Fruit fly (Drosophila melanogaster) whole organism, embryonic: ENCODE measurements around the gene CG5665.

Experiments
- ATbp ChIP-seq: fragments of 200-800 bp; sonication (Bioruptor generic); optimal IDR thresholded peaks from 2 replicates; lab custom pipeline; 2017; ENCODE audit warnings: missing biosample characterization, mild to moderate bottlenecking, missing genetic modification characterization, missing genetic modification reagents
- CG11504 ChIP-seq: fragments of 200-800 bp; sonication (Bioruptor generic); optimal IDR thresholded peaks from 3 replicates; lab custom pipeline; 2019; ENCODE audit warnings: missing biosample characterization, mild to moderate bottlenecking, missing genetic modification characterization, moderate library complexity
- CG12071 ChIP-seq: fragments of 200-800 bp; sonication (Bioruptor generic); optimal IDR thresholded peaks from 3 replicates; lab custom pipeline; 2018; ENCODE audit warnings: missing biosample characterization, mild to moderate bottlenecking, missing genetic modification characterization
- CG12104 ChIP-seq: fragments of 200-800 bp; sonication (Bioruptor generic); optimal IDR thresholded peaks from 3 replicates; lab custom pipeline; 2016; ENCODE audit warnings: missing biosample characterization, missing genetic modification characterization
- CG12219 ChIP-seq: fragments of 200-800 bp; sonication (Bioruptor generic); optimal IDR thresholded peaks from 3 replicates; lab custom pipeline; 2018; ENCODE audit warnings: missing biosample characterization, mild to moderate bottlenecking, missing genetic modification characterization
- CG12236 ChIP-seq: fragments of 200-800 bp; sonication (Bioruptor generic); optimal IDR thresholded peaks from 2 replicates; lab custom pipeline; 2016; ENCODE audit warnings: missing biosample characterization, missing genetic modification characterization
- CG12659 ChIP-seq: fragments of 200-800 bp; sonication (Bioruptor generic); optimal IDR thresholded peaks from 3 replicates; lab custom pipeline; 2017; ENCODE audit warnings: mild to moderate bottlenecking, missing biosample characterization, missing genetic modification reagents, missing genetic modification characterization
- CG15269 ChIP-seq: fragments of 200-800 bp; sonication (Bioruptor generic); optimal IDR thresholded peaks from 2 replicates; lab custom pipeline; 2018; ENCODE audit warnings: missing biosample characterization, mild to moderate bottlenecking, missing genetic modification characterization, moderate library complexity
- CG1529 ChIP-seq: fragments of 200-800 bp; sonication (Bioruptor generic); optimal IDR thresholded peaks from 3 replicates; lab custom pipeline; 2018; ENCODE audit warnings: missing biosample characterization, missing genetic modification characterization
- CG18599 ChIP-seq: fragments of 200-800 bp; sonication (Bioruptor generic); optimal IDR thresholded peaks from 3 replicates; lab custom pipeline; 2017; ENCODE audit warnings: missing biosample characterization, missing genetic modification characterization, mild to moderate bottlenecking, moderate library complexity, missing genetic modification reagents
- CG2712 ChIP-seq: fragments of 200-800 bp; optimal IDR thresholded peaks from 3 replicates; lab custom pipeline; 2019; ENCODE audit warnings: missing biosample characterization, mild to moderate bottlenecking, missing genetic modification characterization, moderate library complexity
- CG31365 ChIP-seq: fragments of 200-800 bp; sonication (Bioruptor generic); optimal IDR thresholded peaks from 2 replicates; lab custom pipeline; 2018; ENCODE audit warnings: missing biosample characterization, mild to moderate bottlenecking, missing genetic modification characterization
- CG31441 ChIP-seq: fragments of 200-800 bp; sonication (Bioruptor generic); IDR thresholded peaks from 2 replicates; pipeline ENCODE4 v1.3.6; 2022; ENCODE audit warnings: missing biosample characterization, missing genetic modification characterization
- CG3281 ChIP-seq: fragments of 200-800 bp; sonication (Bioruptor generic); optimal IDR thresholded peaks from 3 replicates; lab custom pipeline; 2017; ENCODE audit warnings: missing biosample characterization, mild to moderate bottlenecking, missing genetic modification characterization
- CG4360 ChIP-seq: fragments of 200-800 bp; sonication (Bioruptor generic); IDR thresholded peaks from 2 replicates; pipeline ENCODE4 v1.3.6; 2022; ENCODE audit warnings: missing biosample characterization, missing genetic modification characterization
- CG6254 ChIP-seq: fragments of 200-800 bp; sonication (Bioruptor generic); optimal IDR thresholded peaks from 3 replicates; lab custom pipeline; 2017; ENCODE audit warnings: mild to moderate bottlenecking, missing biosample characterization, missing genetic modification reagents, missing genetic modification characterization
- CG6765 ChIP-seq: fragments of 200-800 bp; sonication (Bioruptor generic); optimal IDR thresholded peaks from 3 replicates; lab custom pipeline; 2017; ENCODE audit warnings: missing biosample characterization, mild to moderate bottlenecking, missing genetic modification characterization
- CG7372 ChIP-seq: fragments of 200-800 bp; sonication (Bioruptor generic); IDR thresholded peaks from 2 replicates; pipeline ENCODE4 v1.3.6; 2022; ENCODE audit warnings: missing biosample characterization, missing genetic modification characterization
- CG7745 ChIP-seq: fragments of 200-800 bp; sonication (Bioruptor generic); optimal IDR thresholded peaks from 2 replicates; lab custom pipeline; 2018; ENCODE audit warnings: missing biosample characterization, mild to moderate bottlenecking, missing genetic modification characterization, moderate library complexity
- CG8281 ChIP-seq: fragments of 200-800 bp; sonication (Bioruptor generic); optimal IDR thresholded peaks from 2 replicates; lab custom pipeline; 2018; ENCODE audit warnings: missing biosample characterization, mild to moderate bottlenecking, missing genetic modification characterization, moderate library complexity
- CG8388 ChIP-seq: fragments of 200-800 bp; sonication (Bioruptor generic); optimal IDR thresholded peaks from 2 replicates; lab custom pipeline; 2019; ENCODE audit warnings: missing biosample characterization, mild to moderate bottlenecking, missing genetic modification characterization, moderate library complexity
- CTCF ChIP-seq: fragments of 200-800 bp; sonication (Bioruptor generic); optimal IDR thresholded peaks from 2 replicates; lab custom pipeline; 2017; ENCODE audit warnings: missing biosample characterization, mild to moderate bottlenecking, missing genetic modification characterization, moderate library complexity
- E2f2 ChIP-seq: fragments of 200-800 bp; sonication (Bioruptor generic); IDR thresholded peaks from 2 replicates; pipeline ENCODE4 v1.3.6; 2022; ENCODE audit warnings: missing biosample characterization, missing genetic modification characterization
- Hr51 ChIP-seq, 2 experiments: fragments of 200-800 bp; sonication (Bioruptor generic); optimal IDR thresholded peaks; 2 replicates in 1 of 2; 3 replicates in 1 of 2; lab custom pipeline; 2016 to 2018; ENCODE audit warnings: missing biosample characterization in 2 of 2, missing genetic modification characterization in 2 of 2, mild to moderate bottlenecking in 1 of 2, moderate library complexity in 1 of 2
- MTF-1 ChIP-seq: fragments of 200-800 bp; sonication (Bioruptor generic); optimal IDR thresholded peaks from 2 replicates; lab custom pipeline; 2018; ENCODE audit warnings: missing biosample characterization, mild to moderate bottlenecking, missing genetic modification characterization, borderline replicate concordance
- Meics ChIP-seq: fragments of 200-800 bp; sonication (Bioruptor generic); optimal IDR thresholded peaks from 2 replicates; lab custom pipeline; 2017; ENCODE audit warnings: missing biosample characterization, mild to moderate bottlenecking, missing genetic modification characterization
- NC2β ChIP-seq: fragments of 200-800 bp; sonication (Bioruptor generic); optimal IDR thresholded peaks from 2 replicates; lab custom pipeline; 2016; ENCODE audit warnings: missing biosample characterization, missing genetic modification characterization
- Nf-YC ChIP-seq: fragments of 200-800 bp; optimal IDR thresholded peaks from 3 replicates; lab custom pipeline; 2019; ENCODE audit warnings: missing biosample characterization, mild to moderate bottlenecking, missing genetic modification characterization, moderate library complexity
- NfI ChIP-seq: fragments of 200-800 bp; sonication (Bioruptor generic); optimal IDR thresholded peaks from 3 replicates; lab custom pipeline; 2018; ENCODE audit warnings: missing biosample characterization, mild to moderate bottlenecking, missing genetic modification characterization, moderate library complexity
- Vsx1 ChIP-seq: fragments of 200-800 bp; sonication (Bioruptor generic); optimal IDR thresholded peaks from 2 replicates; lab custom pipeline; 2017; ENCODE audit warnings: missing biosample characterization, mild to moderate bottlenecking, missing genetic modification characterization, missing genetic modification reagents
- bsh ChIP-seq, 2 experiments: fragments of 200-800 bp; sonication (Bioruptor generic); optimal IDR thresholded peaks; 2 replicates each; lab custom pipeline; 2017 to 2018; ENCODE audit warnings: mild to moderate bottlenecking in 2 of 2, missing biosample characterization in 2 of 2, missing genetic modification characterization in 2 of 2, moderate library complexity in 1 of 2
- caup ChIP-seq: fragments of 200-800 bp; sonication (Bioruptor generic); optimal IDR thresholded peaks from 3 replicates; lab custom pipeline; 2017; ENCODE audit warnings: missing biosample characterization, mild to moderate bottlenecking, missing genetic modification characterization, moderate library complexity; ENCODE audit not compliant: severe bottlenecking
- corto ChIP-seq: fragments of 200-800 bp; sonication (Bioruptor generic); optimal IDR thresholded peaks from 2 replicates; lab custom pipeline; 2016; ENCODE audit warnings: missing biosample characterization, mild to moderate bottlenecking, missing genetic modification characterization, moderate library complexity
- fd102C ChIP-seq: fragments of 200-800 bp; sonication (Bioruptor generic); optimal IDR thresholded peaks from 2 replicates; lab custom pipeline; 2018; ENCODE audit warnings: missing biosample characterization, mild to moderate bottlenecking, missing genetic modification characterization, moderate library complexity
- fru ChIP-seq: fragments of >200 bp; optimal IDR thresholded peaks from 2 replicates; lab custom pipeline; 2017
- gcm ChIP-seq: fragments of 200-800 bp; sonication (Bioruptor generic); optimal IDR thresholded peaks from 2 replicates; lab custom pipeline; 2019; ENCODE audit warnings: missing biosample characterization, mild to moderate bottlenecking, missing genetic modification characterization, moderate library complexity
- grn ChIP-seq: fragments of 200-800 bp; sonication (Bioruptor generic); optimal IDR thresholded peaks from 3 replicates; lab custom pipeline; 2017; ENCODE audit warnings: missing biosample characterization, missing genetic modification characterization
- lola ChIP-seq, 3 experiments: fragments of >200 bp in 2 of 3; fragments of 200-800 bp in 1 of 3; sonication (Bioruptor generic) in 1 of 3; optimal IDR thresholded peaks; 2 replicates each; lab custom pipeline; 2017 to 2019; ENCODE audit warnings: missing biosample characterization in 3 of 3, missing genetic modification characterization in 3 of 3, mild to moderate bottlenecking in 1 of 3, moderate library complexity in 1 of 3
- nerfin-1 ChIP-seq: fragments of 200-800 bp; sonication (Bioruptor generic); optimal IDR thresholded peaks from 3 replicates; lab custom pipeline; 2019; ENCODE audit warnings: missing biosample characterization, mild to moderate bottlenecking, missing genetic modification characterization, moderate library complexity
- pita ChIP-seq: fragments of 200-800 bp; sonication (Bioruptor generic); optimal IDR thresholded peaks from 2 replicates; lab custom pipeline; 2017; ENCODE audit warnings: missing biosample characterization, mild to moderate bottlenecking, missing genetic modification characterization
- run ChIP-seq: fragments of 200-800 bp; sonication (Bioruptor generic); optimal IDR thresholded peaks from 3 replicates; lab custom pipeline; 2018; ENCODE audit warnings: missing biosample characterization, mild to moderate bottlenecking, missing genetic modification characterization
- scrt ChIP-seq: fragments of 200-800 bp; sonication (Bioruptor generic); optimal IDR thresholded peaks from 2 replicates; lab custom pipeline; 2018; ENCODE audit warnings: missing biosample characterization, mild to moderate bottlenecking, missing genetic modification characterization, moderate library complexity
- sens ChIP-seq: fragments of 200-800 bp; sonication (Bioruptor generic); peaks from one replicate; lab custom pipeline; 2016; ENCODE audit warnings: missing biosample characterization, missing genetic modification characterization
- sqz ChIP-seq: fragments of 200-800 bp; sonication (Bioruptor generic); optimal IDR thresholded peaks from 3 replicates; lab custom pipeline; 2018; ENCODE audit warnings: missing biosample characterization, mild to moderate bottlenecking, missing genetic modification characterization
- twi ChIP-seq: fragments of 200-800 bp; optimal IDR thresholded peaks from 2 replicates; lab custom pipeline; 2019; ENCODE audit warnings: missing biosample characterization, mild to moderate bottlenecking, missing genetic modification characterization, moderate library complexity
- wek ChIP-seq: fragments of 200-800 bp; sonication (Bioruptor generic); optimal IDR thresholded peaks from 3 replicates; lab custom pipeline; 2018; ENCODE audit warnings: missing biosample characterization, mild to moderate bottlenecking, missing genetic modification characterization, moderate library complexity
- wor ChIP-seq: fragments of 200-800 bp; sonication (Bioruptor generic); IDR thresholded peaks from 2 replicates; pipeline ENCODE4 v1.3.6; 2022; ENCODE audit warnings: missing biosample characterization, missing genetic modification characterization

CG5665 gene

dm6 chr3L:20405971-20406948 lies 47.9 kb downstream of the CG5665 start (continued):
- TF ChIP-seq gcm (GFP tag; lab: Kevin White, UChicago) (peak; percentile 24), CG15269 (peak; percentile 25), CG6765 (peak; percentile 46), CG7372 (GFP tag; lab: Robert Waterston, UW) (no peak), Vsx1 (peak; percentile 72), E2f2 (peak; percentile 26; the same call in 1 of the 2 replicates), twi (tag; lab: Kevin White, UChicago) (peak; percentile 65), CG4360 (no peak), fru (lab: Kevin White, UChicago) (no peak), CG12219 (peak; percentile 37), CG7745 (tag; lab: Kevin White, UChicago) (peak; percentile 88), CG8388 (GFP tag; lab: Kevin White, UChicago) (no peak), CG12071 (GFP tag; lab: Kevin White, UChicago) (peak; percentile 27), wor (GFP tag; lab: Robert Waterston, UW) (no peak), ATbp (GFP tag; lab: Kevin White, UChicago) (peak; percentile 59), CG31365 (tag; lab: Kevin White, UChicago) (no peak), NC2β (GFP tag; lab: Kevin White, UChicago) (no peak), run (tag; lab: Kevin White, UChicago) (peak; percentile 12), bsh (GFP tag; optimal IDR thresholded peaks at IDR 0.05; lab: Kevin White, UChicago) (peak in 1 of 2 experiments; percentile 12), Nf-YC (tag; lab: Kevin White, UChicago) (peak; percentile 21), CG2712 (tag; lab: Kevin White, UChicago) (peak; percentile 2), Meics (GFP tag; lab: Kevin White, UChicago) (peak; percentile 8), lola (GFP tag; optimal IDR thresholded peaks at IDR 0.05; lab: Kevin White, UChicago) (peak in 1 of 3 experiments; percentile 64), CG11504 (peak; percentile 3), Hr51 (GFP tag; optimal IDR thresholded peaks at IDR 0.05; lab: Kevin White, UChicago) (peak in 1 of 2 experiments; percentile 8), CG31441 (GFP tag; lab: Robert Waterston, UW) (no peak), CG12659 (peak; percentile 9), caup (peak; percentile 27), NfI (peak; percentile 44), wek (GFP tag; lab: Kevin White, UChicago) (peak; percentile 41), CG12236 (GFP tag; lab: Kevin White, UChicago) (no peak), CG8281 (peak; percentile 68), CG3281 (peak; percentile 43), CG18599 (GFP tag; lab: Kevin White, UChicago) (peak; percentile 0), CG6254 (GFP tag; lab: Kevin White, UChicago) (peak; percentile 33), CTCF (GFP tag; lab: Kevin White, UChicago) (peak; percentile 55), pita (GFP tag; lab: Kevin White, UChicago) (no peak), sqz (GFP tag; lab: Kevin White, UChicago) (peak; percentile 27), MTF-1 (GFP tag; lab: Kevin White, UChicago) (peak; percentile 30), corto (GFP tag; lab: Kevin White, UChicago) (no peak), sens (GFP tag; lab: Kevin White, UChicago) (peak; percentile 66), grn (GFP tag; lab: Kevin White, UChicago) (peak; percentile 79), fd102C (GFP tag; lab: Kevin White, UChicago) (peak; percentile 13), nerfin-1 (tag; lab: Kevin White, UChicago) (no peak), scrt (GFP tag; lab: Kevin White, UChicago) (peak; percentile 31), CG1529 (GFP tag; lab: Kevin White, UChicago) (peak; percentile 14), CG12104 (GFP tag; lab: Kevin White, UChicago) (peak; percentile 9)
